Worm (Caenorhabditis elegans) whole organism, early embryonic: ENCODE results near the gene vab-15.

ENCODE experiments used
- F13C5.2 ChIP-seq: sonication (generic microtip); optimal IDR thresholded peaks from 2 replicates; lab custom pipeline; 2017; ENCODE audit warnings: mild to moderate bottlenecking, missing genetic modification characterization, inconsistent platforms, missing compliant biosample characterization
- ama-1 ChIP-seq: fragments of 150-350 bp; optimal IDR thresholded peaks from 2 replicates; lab custom pipeline; 2014
- flt-1 ChIP-seq: fragments of 200-800 bp; sonication (Bioruptor generic); IDR thresholded peaks from 2 replicates; pipeline ENCODE4 v1.3.6; 2022; ENCODE audit warnings: missing genetic modification characterization, missing compliant biosample characterization
- hmbx-1 ChIP-seq: sonication (generic microtip); optimal IDR thresholded peaks from 2 replicates; lab custom pipeline; 2016; ENCODE audit warnings: mild to moderate bottlenecking, missing genetic modification characterization, missing compliant biosample characterization
- hmg-4 ChIP-seq: fragments of 200-800 bp; sonication (Bioruptor generic); optimal IDR thresholded peaks from 2 replicates; lab custom pipeline; 2018; ENCODE audit warnings: mild to moderate bottlenecking, missing genetic modification characterization, missing compliant biosample characterization
- sea-1 ChIP-seq: fragments of 200-800 bp; sonication (Bioruptor generic); conservative IDR thresholded peaks from 2 replicates; pipeline ENCODE4 v1.3.6; 2022; ENCODE audit warnings: missing genetic modification characterization, missing compliant biosample characterization
- tbx-11 ChIP-seq: fragments of 200-800 bp; sonication (Bioruptor generic); IDR thresholded peaks from 2 replicates; pipeline ENCODE4 v1.3.6; 2022; ENCODE audit warnings: missing genetic modification characterization, missing compliant biosample characterization
- tra-4 ChIP-seq: sonication (generic microtip); optimal IDR thresholded peaks from 2 replicates; lab custom pipeline; 2017; ENCODE audit warnings: missing genetic modification characterization, missing compliant biosample characterization

DNA sequence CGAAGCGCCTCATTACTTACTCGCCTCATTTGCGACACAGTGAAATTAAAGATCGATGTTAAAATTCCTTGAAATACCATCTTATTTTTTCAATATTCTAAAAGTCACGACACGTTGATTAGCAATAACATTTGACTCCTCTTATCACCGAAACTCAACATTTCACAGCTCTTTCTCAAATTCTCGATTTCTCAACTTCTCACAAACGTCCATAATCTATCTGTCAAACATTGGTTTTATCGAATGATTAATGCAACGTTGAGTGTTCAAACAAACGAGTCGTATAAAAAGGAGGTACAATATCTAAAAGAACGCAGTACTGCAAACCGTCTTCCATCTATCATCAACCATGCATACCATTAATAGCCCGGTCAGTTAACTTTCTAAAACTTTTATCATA lies 3.2 kb downstream of the vab-15 start, which contains the start of gene lec-8:
- TF ChIP-seq tra-4 (no peak), ama-1 (lab: Kevin White, UChicago) (no peak), hmbx-1 (tag; lab: Kevin White, UChicago) (no peak), tbx-11 (GFP tag; lab: Robert Waterston, UW) (no peak), flt-1 (GFP tag; lab: Robert Waterston, UW) (no peak), hmg-4 (no peak), sea-1 (GFP tag; lab: Robert Waterston, UW) (no peak), F13C5.2 (tag; lab: Kevin White, UChicago) (no peak)
